Fruit fly (Drosophila melanogaster) whole organism, embryonic: Measurements from ENCODE around the gene CG14650.

Experiments used
- Blimp-1 ChIP-seq: fragments of 200-800 bp; sonication (Bioruptor generic); optimal IDR thresholded peaks from 3 replicates; lab custom pipeline; 2018; ENCODE audit warnings: missing biosample characterization, missing genetic modification characterization, mild to moderate bottlenecking, moderate library complexity, missing genetic modification reagents
- CG10366 ChIP-seq: fragments of 200-800 bp; sonication (Bioruptor generic); IDR thresholded peaks from 2 replicates; pipeline ENCODE4 v1.3.6; 2022; ENCODE audit warnings: missing biosample characterization, missing genetic modification characterization
- CG11093 ChIP-seq: fragments of 200-800 bp; sonication (Bioruptor generic); IDR thresholded peaks from 3 replicates; pipeline ENCODE4 v1.3.6; 2022; ENCODE audit warnings: missing biosample characterization, missing genetic modification characterization
- CG11398 ChIP-seq: fragments of 200-800 bp; sonication (Bioruptor generic); optimal IDR thresholded peaks from 2 replicates; lab custom pipeline; 2016; ENCODE audit warnings: missing biosample characterization, missing genetic modification characterization
- CG14441 ChIP-seq: fragments of 200-800 bp; sonication (Bioruptor generic); IDR thresholded peaks from 2 replicates; pipeline ENCODE4 v1.3.6; 2022; ENCODE audit warnings: missing biosample characterization, missing genetic modification characterization
- CG1603 ChIP-seq: fragments of 200-800 bp; sonication (Bioruptor generic); optimal IDR thresholded peaks from 2 replicates; lab custom pipeline; 2019; ENCODE audit warnings: missing biosample characterization, mild to moderate bottlenecking, missing genetic modification characterization, moderate library complexity
- CG16863 ChIP-seq: fragments of 200-800 bp; sonication (Bioruptor generic); optimal IDR thresholded peaks from 3 replicates; lab custom pipeline; 2016; ENCODE audit warnings: missing biosample characterization, missing genetic modification characterization
- CG17328 ChIP-seq: fragments of 200-800 bp; sonication (Bioruptor generic); IDR thresholded peaks from 2 replicates; pipeline ENCODE4 v1.3.6; 2022; ENCODE audit warnings: missing biosample characterization, missing genetic modification characterization
- CG1832 ChIP-seq: fragments of 200-800 bp; sonication (Bioruptor generic); optimal IDR thresholded peaks from 2 replicates; lab custom pipeline; 2017; ENCODE audit warnings: missing biosample characterization, mild to moderate bottlenecking, missing genetic modification characterization, inconsistent platforms
- CG2875 ChIP-seq: fragments of 200-800 bp; sonication (Bioruptor generic); optimal IDR thresholded peaks from 2 replicates; lab custom pipeline; 2017; ENCODE audit warnings: missing biosample characterization, mild to moderate bottlenecking, missing genetic modification characterization, missing genetic modification reagents
- CG3163 ChIP-seq: fragments of 200-800 bp; sonication (Bioruptor generic); optimal IDR thresholded peaks from 3 replicates; lab custom pipeline; 2016; ENCODE audit warnings: missing biosample characterization, missing genetic modification characterization
- CG4424 ChIP-seq: fragments of 200-800 bp; sonication (Bioruptor generic); optimal IDR thresholded peaks from 3 replicates; lab custom pipeline; 2016; ENCODE audit warnings: missing biosample characterization, missing genetic modification characterization
- CG6272 ChIP-seq: fragments of 200-800 bp; sonication (Bioruptor generic); IDR thresholded peaks from 2 replicates; pipeline ENCODE4 v1.3.6; 2022; ENCODE audit warnings: missing biosample characterization, missing genetic modification characterization
- CG8388 ChIP-seq: fragments of 200-800 bp; sonication (Bioruptor generic); optimal IDR thresholded peaks from 2 replicates; lab custom pipeline; 2019; ENCODE audit warnings: missing biosample characterization, mild to moderate bottlenecking, missing genetic modification characterization, moderate library complexity
- Chrac-16 ChIP-seq: fragments of 200-800 bp; sonication (Bioruptor generic); optimal IDR thresholded peaks from 3 replicates; lab custom pipeline; 2016; ENCODE audit warnings: missing biosample characterization, missing genetic modification characterization
- CkIIα-i1 ChIP-seq: fragments of 200-800 bp; sonication (Bioruptor generic); IDR thresholded peaks from 2 replicates; pipeline ENCODE4 v1.3.6; 2022; ENCODE audit warnings: missing biosample characterization, missing genetic modification characterization
- CrebB ChIP-seq: fragments of 200-800 bp; sonication (Bioruptor generic); optimal IDR thresholded peaks from 3 replicates; lab custom pipeline; 2018; ENCODE audit warnings: missing biosample characterization, mild to moderate bottlenecking, missing genetic modification characterization
- Eip74EF ChIP-seq, 2 experiments: fragments of 200-800 bp in 1 of 2; fragments of >200 bp in 1 of 2; sonication (Bioruptor generic) in 1 of 2; optimal IDR thresholded peaks; 2 replicates each; lab custom pipeline; 2017 to 2019; ENCODE audit warnings: missing biosample characterization in 2 of 2, missing genetic modification characterization in 2 of 2, mild to moderate bottlenecking in 1 of 2, moderate library complexity in 1 of 2
- Med ChIP-seq: fragments of 200-800 bp; sonication (Bioruptor generic); peaks from one replicate; lab custom pipeline; 2016; ENCODE audit warnings: missing biosample characterization, missing genetic modification characterization, mild to moderate bottlenecking, inconsistent platforms, moderate library complexity
- Poxn ChIP-seq: fragments of 200-800 bp; sonication (Bioruptor generic); IDR thresholded peaks from 2 replicates; pipeline ENCODE4 v1.3.6; 2022; ENCODE audit warnings: missing biosample characterization, missing genetic modification characterization
- Trl ChIP-seq, 3 experiments: fragments of >200 bp in 2 of 3; fragments of 200-800 bp in 1 of 3; sonication (Bioruptor generic) in 1 of 3; optimal IDR thresholded peaks; 2 replicates in 1 of 3; 3 replicates in 2 of 3; lab custom pipeline; 2016 to 2017; ENCODE audit warnings: missing biosample characterization in 1 of 3, missing genetic modification characterization in 1 of 3
- al ChIP-seq: fragments of 200-800 bp; sonication (Bioruptor generic); IDR thresholded peaks from 2 replicates; pipeline ENCODE4 v1.3.6; 2022; ENCODE audit warnings: missing biosample characterization, missing genetic modification characterization
- az2 ChIP-seq: fragments of 200-800 bp; sonication (Bioruptor generic); optimal IDR thresholded peaks from 3 replicates; lab custom pipeline; 2016; ENCODE audit warnings: missing biosample characterization, missing genetic modification characterization
- bigmax ChIP-seq: fragments of 200-800 bp; sonication (Bioruptor generic); optimal IDR thresholded peaks from 2 replicates; lab custom pipeline; 2018; ENCODE audit warnings: missing biosample characterization, mild to moderate bottlenecking, missing genetic modification characterization
- cad ChIP-seq: fragments of >200 bp; optimal IDR thresholded peaks from 2 replicates; lab custom pipeline; 2017; ENCODE audit warnings: missing biosample characterization, missing genetic modification characterization
- cas ChIP-seq: fragments of 200-800 bp; sonication (Bioruptor generic); IDR thresholded peaks from 2 replicates; pipeline ENCODE4 v1.3.6; 2022; ENCODE audit warnings: missing biosample characterization, missing genetic modification characterization
- corto ChIP-seq: fragments of 200-800 bp; sonication (Bioruptor generic); optimal IDR thresholded peaks from 2 replicates; lab custom pipeline; 2016; ENCODE audit warnings: missing biosample characterization, mild to moderate bottlenecking, missing genetic modification characterization, moderate library complexity
- croc ChIP-seq: fragments of 200-800 bp; sonication (Bioruptor generic); conservative IDR thresholded peaks from 3 replicates; pipeline ENCODE4 v1.3.6; 2022; ENCODE audit warnings: missing biosample characterization, missing genetic modification characterization
- dan ChIP-seq: fragments of 200-800 bp; sonication (Bioruptor generic); IDR thresholded peaks from 2 replicates; pipeline ENCODE4 v1.3.6; 2022; ENCODE audit warnings: missing biosample characterization, missing genetic modification characterization
- dysf ChIP-seq: fragments of 200-800 bp; sonication (Bioruptor generic); IDR thresholded peaks from 3 replicates; pipeline ENCODE4 v1.3.6; 2022; ENCODE audit warnings: missing biosample characterization, missing genetic modification characterization
- fd64A ChIP-seq: fragments of 200-800 bp; sonication (Bioruptor generic); optimal IDR thresholded peaks from 3 replicates; lab custom pipeline; 2018; ENCODE audit warnings: missing biosample characterization, mild to moderate bottlenecking, missing genetic modification characterization
- gem ChIP-seq: fragments of 200-800 bp; sonication (Bioruptor generic); optimal IDR thresholded peaks from 2 replicates; lab custom pipeline; 2019; ENCODE audit warnings: missing biosample characterization, mild to moderate bottlenecking, missing genetic modification characterization, moderate library complexity
- gro ChIP-seq: fragments of 200-800 bp; sonication (Bioruptor generic); optimal IDR thresholded peaks from 2 replicates; lab custom pipeline; 2016; ENCODE audit warnings: missing biosample characterization, missing genetic modification characterization
- kah ChIP-seq: fragments of 200-800 bp; sonication (Bioruptor generic); optimal IDR thresholded peaks from 2 replicates; lab custom pipeline; 2018; ENCODE audit warnings: missing biosample characterization, mild to moderate bottlenecking, missing genetic modification characterization
- kay ChIP-seq: fragments of 200-800 bp; sonication (Bioruptor generic); optimal IDR thresholded peaks from 2 replicates; lab custom pipeline; 2016; ENCODE audit warnings: missing biosample characterization, missing genetic modification characterization
- knrl ChIP-seq: fragments of 200-800 bp; sonication (Bioruptor generic); IDR thresholded peaks from 3 replicates; pipeline ENCODE4 v1.3.6; 2022; ENCODE audit warnings: missing biosample characterization, missing genetic modification characterization; ENCODE audit not compliant: partially characterized antibody
- luna ChIP-seq: fragments of 200-800 bp; sonication (Bioruptor generic); optimal IDR thresholded peaks from 2 replicates; lab custom pipeline; 2016; ENCODE audit warnings: missing biosample characterization, missing genetic modification characterization
- mam ChIP-seq: fragments of 200-800 bp; sonication (Bioruptor generic); optimal IDR thresholded peaks from 3 replicates; lab custom pipeline; 2016; ENCODE audit warnings: missing biosample characterization, missing genetic modification characterization
- nmo ChIP-seq: fragments of 200-800 bp; sonication (Bioruptor generic); optimal IDR thresholded peaks from 2 replicates; lab custom pipeline; 2018; ENCODE audit warnings: missing biosample characterization, mild to moderate bottlenecking, missing genetic modification characterization, moderate library complexity
- phol ChIP-seq: fragments of 200-800 bp; sonication (Bioruptor generic); optimal IDR thresholded peaks from 3 replicates; lab custom pipeline; 2018; ENCODE audit warnings: missing biosample characterization, mild to moderate bottlenecking, missing genetic modification characterization, moderate library complexity
- pum ChIP-seq: fragments of 200-800 bp; sonication (Bioruptor generic); optimal IDR thresholded peaks from 2 replicates; lab custom pipeline; 2016; ENCODE audit warnings: missing biosample characterization, missing genetic modification characterization
- ro ChIP-seq: fragments of 200-800 bp; sonication (Bioruptor generic); IDR thresholded peaks from 2 replicates; pipeline ENCODE4 v1.3.6; 2022; ENCODE audit warnings: missing biosample characterization, missing genetic modification characterization
- sc ChIP-seq, 3 experiments: fragments of >200 bp in 2 of 3; fragments of 200-800 bp in 1 of 3; sonication (Bioruptor generic) in 1 of 3; optimal IDR thresholded peaks; 2 replicates in 2 of 3; 3 replicates in 1 of 3; lab custom pipeline; 2017; ENCODE audit warnings: mild to moderate bottlenecking in 1 of 3, missing biosample characterization in 1 of 3, missing genetic modification characterization in 1 of 3, missing genetic modification reagents in 1 of 3
- sens-2 ChIP-seq: fragments of 200-800 bp; sonication (Bioruptor generic); IDR thresholded peaks from 2 replicates; pipeline ENCODE4 v1.3.6; 2022; ENCODE audit warnings: missing biosample characterization, missing genetic modification characterization
- sr ChIP-seq: fragments of 200-800 bp; sonication (Bioruptor generic); IDR thresholded peaks from 3 replicates; pipeline ENCODE4 v1.3.6; 2022; ENCODE audit warnings: missing biosample characterization, missing genetic modification characterization
- trh ChIP-seq: fragments of 200-800 bp; sonication (Bioruptor generic); optimal IDR thresholded peaks from 2 replicates; lab custom pipeline; 2016; ENCODE audit warnings: missing biosample characterization, missing genetic modification characterization
- vnd ChIP-seq: fragments of 200-800 bp; sonication (Bioruptor generic); IDR thresholded peaks from 3 replicates; pipeline ENCODE4 v1.3.6; 2022; ENCODE audit warnings: missing biosample characterization, missing genetic modification characterization; ENCODE audit not compliant: partially characterized antibody
- zen ChIP-seq: fragments of 200-800 bp; sonication (Bioruptor generic); optimal IDR thresholded peaks from 3 replicates; lab custom pipeline; 2018; ENCODE audit warnings: missing biosample characterization, mild to moderate bottlenecking, missing genetic modification characterization, moderate library complexity
- zf30C ChIP-seq: fragments of 200-800 bp; sonication (Bioruptor generic); optimal IDR thresholded peaks from 3 replicates; lab custom pipeline; 2018; ENCODE audit warnings: missing biosample characterization, mild to moderate bottlenecking, missing genetic modification characterization

The CG14650 gene

DNA sequence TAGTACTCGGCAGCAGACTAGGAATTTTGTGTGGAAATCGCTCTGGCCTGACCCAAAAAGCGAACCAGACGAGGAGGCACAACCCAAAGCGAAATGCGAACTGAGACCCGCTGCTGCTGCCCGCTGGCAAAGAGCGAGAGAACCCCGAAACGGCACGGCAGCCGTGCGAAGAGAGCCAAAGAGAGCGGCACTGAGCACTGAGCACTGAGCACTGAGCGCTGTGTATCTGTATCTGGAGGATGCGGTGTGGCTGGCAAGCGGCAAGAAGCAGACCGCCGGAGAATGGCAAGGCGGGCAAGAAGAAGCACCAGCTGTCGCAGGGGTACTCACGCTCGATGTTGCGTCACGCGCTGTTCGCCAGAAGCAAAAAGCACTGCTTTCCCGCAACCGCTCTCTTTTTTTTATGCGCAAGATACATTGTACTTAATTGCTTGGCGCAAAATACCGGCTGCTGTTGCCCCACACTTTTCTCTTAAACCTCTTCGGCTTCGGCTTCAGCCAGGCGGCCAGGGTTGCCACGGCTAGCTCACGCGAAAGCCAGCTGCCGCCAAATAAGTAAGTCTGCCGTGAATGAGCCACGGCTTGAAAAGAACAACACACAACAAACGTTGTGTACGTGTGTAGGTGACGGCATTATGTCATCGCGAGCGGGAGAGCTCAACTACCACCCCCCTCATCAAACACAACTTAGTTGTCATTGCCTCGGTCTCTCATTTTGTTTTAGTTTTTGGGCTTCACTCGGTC, 16.2 kb downstream of the CG14650 start (continued):
- TF ChIP-seq sens-2 (GFP tag; lab: Robert Waterston, UW) (peak; percentile 34; the same call in 1 of the 2 replicates), trh (no peak), CG6272 (GFP tag; lab: Robert Waterston, UW) (no peak), knrl (GFP tag; lab: Robert Waterston, UW) (0 out of 3 replicates have a peak, but pooled peaks have one; percentile 20), Blimp-1 (GFP tag; lab: Kevin White, UChicago) (peak; percentile 21), fd64A (GFP tag; lab: Kevin White, UChicago) (peak; percentile 7), bigmax (GFP tag; lab: Kevin White, UChicago) (no peak), Chrac-16 (GFP tag; lab: Kevin White, UChicago) (no peak), CG4424 (GFP tag; lab: Kevin White, UChicago) (no peak), CG11398 (GFP tag; lab: Kevin White, UChicago) (no peak), mam (no peak), corto (GFP tag; lab: Kevin White, UChicago) (peak; percentile 80), Eip74EF (GFP tag; optimal IDR thresholded peaks at IDR 0.05; lab: Kevin White, UChicago) (no peak), zf30C (no peak), CG14441 (GFP tag; lab: Robert Waterston, UW) (no peak), CG11093 (GFP tag; lab: Robert Waterston, UW) (no peak), CG10366 (no peak), gem (no peak), vnd (GFP tag; lab: Robert Waterston, UW) (no peak), pum (GFP tag; lab: Kevin White, UChicago) (no peak), cad (GFP tag; lab: Kevin White, UChicago) (no peak), kay (GFP tag; lab: Kevin White, UChicago) (peak; percentile 37), gro (GFP tag; lab: Kevin White, UChicago) (no peak), Trl (optimal IDR thresholded peaks at IDR 0.05; lab: Kevin White, UChicago) (peak; percentile 98 to 99), Trl (GFP tag; optimal IDR thresholded peaks at IDR 0.05; lab: Kevin White, UChicago) (peak; percentile 74), dysf (GFP tag; lab: Robert Waterston, UW) (no peak; the same call in 2 of the 3 replicates), CrebB (tag; lab: Kevin White, UChicago) (no peak), CG3163 (GFP tag; lab: Kevin White, UChicago) (peak; percentile 98), sc (optimal IDR thresholded peaks at IDR 0.05; lab: Kevin White, UChicago) (no peak), sc (GFP tag; optimal IDR thresholded peaks at IDR 0.05; lab: Kevin White, UChicago) (no peak), luna (GFP tag; lab: Kevin White, UChicago) (no peak), CkIIα-i1 (GFP tag; lab: Robert Waterston, UW) (no peak), kah (GFP tag; lab: Kevin White, UChicago) (peak; percentile 36), CG8388 (GFP tag; lab: Kevin White, UChicago) (no peak), CG2875 (no peak), CG1832 (GFP tag; lab: Kevin White, UChicago) (no peak), al (GFP tag; lab: Robert Waterston, UW) (no peak), CG17328 (GFP tag; lab: Robert Waterston, UW) (peak; percentile 50; the same call in 1 of the 2 replicates), croc (GFP tag; lab: Robert Waterston, UW) (no peak), CG1603 (no peak), phol (tag; lab: Kevin White, UChicago) (no peak), dan (GFP tag; lab: Robert Waterston, UW) (no peak), CG16863 (no peak), ro (GFP tag; lab: Robert Waterston, UW) (no peak), nmo (no peak), az2 (GFP tag; lab: Kevin White, UChicago) (no peak), Med (peak; percentile 87), zen (tag; lab: Kevin White, UChicago) (peak; percentile 32), sr (GFP tag; lab: Robert Waterston, UW) (peak; percentile 11; the same call in 1 of the 3 replicates), Poxn (GFP tag; lab: Robert Waterston, UW) (no peak), cas (0 out of 2 replicates have a peak, but pooled peaks have one; percentile 28)
